Worm (Caenorhabditis elegans) whole organism, L4/young adult: Measurements from ENCODE around the gene C32D5.14.

Source experiments
- dao-5 ChIP-seq: sonication (generic microtip); optimal IDR thresholded peaks from 2 replicates; lab custom pipeline; 2016; ENCODE audit warnings: missing genotype, missing genetic modification characterization, moderate library complexity, missing compliant biosample characterization
- him-1 ChIP-seq: sonication (generic microtip); optimal IDR thresholded peaks from 2 replicates; lab custom pipeline; 2016; ENCODE audit warnings: missing genotype, missing genetic modification reagents, missing genetic modification characterization, missing compliant biosample characterization

- peak; percentile 78 for TF ChIP-seq dao-5 (tag; lab: Kevin White, UChicago)
- TF ChIP-seq him-1 (tag; lab: Kevin White, UChicago) = peak; percentile 18
Measured at ce11 chrII:6348360-6348759, 13.1 kb downstream of the C32D5.14 start.
